Fruit fly (Drosophila melanogaster): ENCODE results near the gene Capa.

Capa gene

dm6 chr3R:29893030-29893429, 21.1 kb downstream of the Capa start:
- no peak for TF ChIP-seq noc (tag; optimal IDR thresholded peaks at IDR 0.05)

- no peak for TF ChIP-seq noc (tag; optimal IDR thresholded peaks at IDR 0.05)
These were observed 23.0 kb downstream of the Capa start for dm6 chr3R:29891183-29891582.

- no peak for TF ChIP-seq noc (tag; optimal IDR thresholded peaks at IDR 0.05)
These were observed 33.8 kb downstream of the Capa start for dm6 chr3R:29880306-29880705.

dm6 chr3R:29876733-29877193, 37.4 kb downstream of the Capa start, which contains the start of gene CG31038:
TSS of gene CG31038 (plus strand) at chr3R:29877059.
- TF ChIP-seq noc (tag; optimal IDR thresholded peaks at IDR 0.05): no peak

dm6 chr3R:29876232-29876631, 37.9 kb downstream of the Capa start:
- no peak for TF ChIP-seq noc (tag; optimal IDR thresholded peaks at IDR 0.05)

- no peak for TF ChIP-seq noc (tag; optimal IDR thresholded peaks at IDR 0.05)
These were observed 38.3 kb downstream of the Capa start for dm6 chr3R:29875830-29876229.

dm6 chr3R:29869350-29869688, 44.8 kb downstream of the Capa start, which contains the start of gene CG34133:
TSS of gene CG34133 (plus strand) at chr3R:29869365.
- TF ChIP-seq noc (tag; optimal IDR thresholded peaks at IDR 0.05): no peak

dm6 chr3R:29868676-29869349, 45.3 kb downstream of the Capa start, which contains the start of gene Zip99C:
TSS of gene Zip99C (minus strand) at chr3R:29868895.
- peak; percentile 26 for TF ChIP-seq noc (tag; optimal IDR thresholded peaks at IDR 0.05)

dm6 chr3R:29867895-29868294, 46.3 kb downstream of the Capa start:
- TF ChIP-seq noc (tag; optimal IDR thresholded peaks at IDR 0.05): no peak

dm6 chr3R:29867470-29867869, 46.7 kb downstream of the Capa start:
- TF ChIP-seq noc (tag; optimal IDR thresholded peaks at IDR 0.05): no peak

dm6 chr3R:29866706-29867105, 47.4 kb downstream of the Capa start:
- peak; percentile 35 for TF ChIP-seq noc (tag; optimal IDR thresholded peaks at IDR 0.05)

Measured in whole organism, larva.